Fruit fly (Drosophila melanogaster) whole organism, embryonic: ENCODE measurements around the gene Cks85A.

Experiments used
- CG11247 ChIP-seq: fragments of 200-800 bp; sonication (Bioruptor generic); IDR thresholded peaks from 2 replicates; pipeline ENCODE4 v1.3.6; 2022; ENCODE audit warnings: missing biosample characterization, missing genetic modification characterization
- CG13287 ChIP-seq: fragments of 200-800 bp; sonication (Bioruptor generic); IDR thresholded peaks from 2 replicates; pipeline ENCODE4 v1.3.6; 2022; ENCODE audit warnings: missing biosample characterization, missing genetic modification characterization; ENCODE audit not compliant: partially characterized antibody
- CG15073 ChIP-seq: fragments of 200-800 bp; sonication (Bioruptor generic); optimal IDR thresholded peaks from 2 replicates; lab custom pipeline; 2016; ENCODE audit warnings: missing biosample characterization, missing genetic modification characterization
- CG15601 ChIP-seq: fragments of 200-800 bp; sonication (Bioruptor generic); optimal IDR thresholded peaks from 3 replicates; lab custom pipeline; 2019; ENCODE audit warnings: missing biosample characterization, mild to moderate bottlenecking, missing genetic modification characterization, moderate library complexity
- CG1603 ChIP-seq: fragments of 200-800 bp; sonication (Bioruptor generic); optimal IDR thresholded peaks from 2 replicates; lab custom pipeline; 2019; ENCODE audit warnings: missing biosample characterization, mild to moderate bottlenecking, missing genetic modification characterization, moderate library complexity
- CG17568 ChIP-seq: fragments of 200-800 bp; sonication (Bioruptor generic); optimal IDR thresholded peaks from 2 replicates; lab custom pipeline; 2018; ENCODE audit warnings: missing biosample characterization, mild to moderate bottlenecking, missing genetic modification characterization, moderate library complexity
- CG17829 ChIP-seq: fragments of 200-800 bp; optimal IDR thresholded peaks from 2 replicates; lab custom pipeline; 2019; ENCODE audit warnings: missing biosample characterization, mild to moderate bottlenecking, missing genetic modification characterization, moderate library complexity
- CG1832 ChIP-seq: fragments of 200-800 bp; sonication (Bioruptor generic); optimal IDR thresholded peaks from 2 replicates; lab custom pipeline; 2017; ENCODE audit warnings: missing biosample characterization, mild to moderate bottlenecking, missing genetic modification characterization, inconsistent platforms
- CG34224 ChIP-seq: fragments of 200-800 bp; sonication (Bioruptor generic); IDR thresholded peaks from 3 replicates; pipeline ENCODE4 v1.3.6; 2022; ENCODE audit warnings: missing biosample characterization, missing genetic modification characterization; ENCODE audit not compliant: partially characterized antibody
- CG3995 ChIP-seq: fragments of 200-800 bp; sonication (Bioruptor generic); optimal IDR thresholded peaks from 3 replicates; lab custom pipeline; 2016; ENCODE audit warnings: missing biosample characterization, missing genetic modification characterization
- CG42726 ChIP-seq: fragments of 200-800 bp; sonication (Bioruptor generic); IDR thresholded peaks from 2 replicates; pipeline ENCODE4 v1.3.6; 2022; ENCODE audit warnings: missing biosample characterization, missing genetic modification characterization; ENCODE audit not compliant: partially characterized antibody
- CG6254 ChIP-seq: fragments of 200-800 bp; sonication (Bioruptor generic); optimal IDR thresholded peaks from 3 replicates; lab custom pipeline; 2017; ENCODE audit warnings: mild to moderate bottlenecking, missing biosample characterization, missing genetic modification reagents, missing genetic modification characterization
- CG6272 ChIP-seq: fragments of 200-800 bp; sonication (Bioruptor generic); IDR thresholded peaks from 2 replicates; pipeline ENCODE4 v1.3.6; 2022; ENCODE audit warnings: missing biosample characterization, missing genetic modification characterization
- CG6683 ChIP-seq: fragments of 200-800 bp; sonication (Bioruptor generic); optimal IDR thresholded peaks from 2 replicates; lab custom pipeline; 2017; ENCODE audit warnings: missing biosample characterization, mild to moderate bottlenecking, missing genetic modification characterization, missing genetic modification reagents
- CG6689 ChIP-seq: fragments of 200-800 bp; sonication (Bioruptor generic); IDR thresholded peaks from 2 replicates; pipeline ENCODE4 v1.3.6; 2022; ENCODE audit warnings: missing biosample characterization, missing genetic modification characterization
- CG7745 ChIP-seq: fragments of 200-800 bp; sonication (Bioruptor generic); optimal IDR thresholded peaks from 2 replicates; lab custom pipeline; 2018; ENCODE audit warnings: missing biosample characterization, mild to moderate bottlenecking, missing genetic modification characterization, moderate library complexity
- CG9609 ChIP-seq: fragments of 200-800 bp; sonication (Bioruptor generic); optimal IDR thresholded peaks from 3 replicates; lab custom pipeline; 2016; ENCODE audit warnings: missing biosample characterization, missing genetic modification characterization
- CG9797 ChIP-seq: fragments of 200-800 bp; sonication (Bioruptor generic); optimal IDR thresholded peaks from 3 replicates; lab custom pipeline; 2018; ENCODE audit warnings: missing biosample characterization, mild to moderate bottlenecking, missing genetic modification characterization
- Dbx ChIP-seq: fragments of 200-800 bp; sonication (Bioruptor generic); IDR thresholded peaks from 3 replicates; pipeline ENCODE4 v1.3.6; 2022; ENCODE audit warnings: missing biosample characterization, missing genetic modification characterization
- Dip3 ChIP-seq: fragments of 200-800 bp; sonication (Bioruptor generic); optimal IDR thresholded peaks from 3 replicates; lab custom pipeline; 2016; ENCODE audit warnings: missing biosample characterization, missing genetic modification characterization
- Fer1 ChIP-seq: fragments of 200-800 bp; sonication (Bioruptor generic); optimal IDR thresholded peaks from 2 replicates; lab custom pipeline; 2017; ENCODE audit warnings: missing biosample characterization, mild to moderate bottlenecking, missing genetic modification characterization
- Fer2 ChIP-seq: fragments of 200-800 bp; sonication (Bioruptor generic); optimal IDR thresholded peaks from 2 replicates; lab custom pipeline; 2018; ENCODE audit warnings: missing biosample characterization, mild to moderate bottlenecking, missing genetic modification characterization, moderate library complexity
- H2.0 ChIP-seq: fragments of 200-800 bp; sonication (Bioruptor generic); IDR thresholded peaks from 2 replicates; pipeline ENCODE4 v1.3.6; 2022; ENCODE audit warnings: missing biosample characterization, missing genetic modification characterization
- Hmr ChIP-seq: fragments of 200-800 bp; sonication (Bioruptor generic); optimal IDR thresholded peaks from 3 replicates; lab custom pipeline; 2017; ENCODE audit warnings: mild to moderate bottlenecking, missing biosample characterization, missing genetic modification reagents, missing genetic modification characterization
- MBD-R2 ChIP-seq: fragments of 200-800 bp; sonication (Bioruptor generic); IDR thresholded peaks from 2 replicates; pipeline ENCODE4 v1.3.6; 2022; ENCODE audit warnings: missing biosample characterization, missing genetic modification characterization
- Mes4 ChIP-seq: fragments of 200-800 bp; sonication (Bioruptor generic); optimal IDR thresholded peaks from 2 replicates; lab custom pipeline; 2016; ENCODE audit warnings: missing biosample characterization, missing genetic modification characterization
- NC2α ChIP-seq: fragments of 200-800 bp; sonication (Bioruptor generic); optimal IDR thresholded peaks from 2 replicates; lab custom pipeline; 2016; ENCODE audit warnings: missing biosample characterization, missing genetic modification characterization
- NC2β ChIP-seq: fragments of 200-800 bp; sonication (Bioruptor generic); optimal IDR thresholded peaks from 2 replicates; lab custom pipeline; 2016; ENCODE audit warnings: missing biosample characterization, missing genetic modification characterization
- NfI ChIP-seq: fragments of 200-800 bp; sonication (Bioruptor generic); optimal IDR thresholded peaks from 3 replicates; lab custom pipeline; 2018; ENCODE audit warnings: missing biosample characterization, mild to moderate bottlenecking, missing genetic modification characterization, moderate library complexity
- Sry-δ ChIP-seq: fragments of 200-800 bp; sonication (Bioruptor generic); optimal IDR thresholded peaks from 2 replicates; lab custom pipeline; 2016; ENCODE audit warnings: missing biosample characterization, missing genetic modification characterization
- Trl ChIP-seq, 3 experiments: fragments of >200 bp in 2 of 3; fragments of 200-800 bp in 1 of 3; sonication (Bioruptor generic) in 1 of 3; optimal IDR thresholded peaks; 2 replicates in 1 of 3; 3 replicates in 2 of 3; lab custom pipeline; 2016 to 2017; ENCODE audit warnings: missing biosample characterization in 1 of 3, missing genetic modification characterization in 1 of 3
- ac ChIP-seq: fragments of 200-800 bp; sonication (Bioruptor generic); optimal IDR thresholded peaks from 3 replicates; lab custom pipeline; 2017; ENCODE audit warnings: missing biosample characterization, mild to moderate bottlenecking, missing genetic modification characterization
- ato ChIP-seq: fragments of 200-800 bp; sonication (Bioruptor generic); IDR thresholded peaks from 2 replicates; pipeline ENCODE4 v1.3.6; 2022; ENCODE audit warnings: missing biosample characterization, missing genetic modification characterization; ENCODE audit not compliant: partially characterized antibody
- cato ChIP-seq: fragments of 200-800 bp; sonication (Bioruptor generic); optimal IDR thresholded peaks from 2 replicates; lab custom pipeline; 2016; ENCODE audit warnings: missing biosample characterization, missing genetic modification characterization, borderline replicate concordance
- cg ChIP-seq: fragments of 200-800 bp; sonication (Bioruptor generic); optimal IDR thresholded peaks from 3 replicates; lab custom pipeline; 2019; ENCODE audit warnings: missing biosample characterization, mild to moderate bottlenecking, missing genetic modification characterization, moderate library complexity
- dimm ChIP-seq: fragments of 200-800 bp; sonication (Bioruptor generic); IDR thresholded peaks from 2 replicates; pipeline ENCODE4 v1.3.6; 2022; ENCODE audit warnings: missing biosample characterization, missing genetic modification characterization
- ems ChIP-seq: fragments of 200-800 bp; sonication (Bioruptor generic); optimal IDR thresholded peaks from 3 replicates; lab custom pipeline; 2016; ENCODE audit warnings: missing biosample characterization, missing genetic modification characterization
- eve ChIP-seq, 2 experiments: fragments of >200 bp; optimal IDR thresholded peaks; 2 replicates each; lab custom pipeline; 2017; ENCODE audit warnings: missing biosample characterization in 2 of 2, missing genetic modification characterization in 2 of 2
- ewg ChIP-seq: fragments of 200-800 bp; sonication (Bioruptor generic); optimal IDR thresholded peaks from 3 replicates; lab custom pipeline; 2017; ENCODE audit warnings: mild to moderate bottlenecking, missing biosample characterization, missing genetic modification reagents, missing genetic modification characterization
- gsb-n ChIP-seq: fragments of 200-800 bp; sonication (Bioruptor generic); optimal IDR thresholded peaks from 3 replicates; lab custom pipeline; 2018; ENCODE audit warnings: missing biosample characterization, mild to moderate bottlenecking, missing genetic modification characterization
- klu ChIP-seq: fragments of 200-800 bp; sonication (Bioruptor generic); IDR thresholded peaks from 2 replicates; pipeline ENCODE4 v1.3.6; 2022; ENCODE audit warnings: missing biosample characterization, missing genetic modification characterization
- odd ChIP-seq: fragments of 200-800 bp; sonication (Bioruptor generic); optimal IDR thresholded peaks from 2 replicates; lab custom pipeline; 2017; ENCODE audit warnings: missing biosample characterization, mild to moderate bottlenecking, missing genetic modification characterization
- pros ChIP-seq: fragments of 200-800 bp; sonication (Bioruptor generic); optimal IDR thresholded peaks from 3 replicates; lab custom pipeline; 2019; ENCODE audit warnings: missing biosample characterization, mild to moderate bottlenecking, missing genetic modification characterization, moderate library complexity
- pum ChIP-seq: fragments of 200-800 bp; sonication (Bioruptor generic); optimal IDR thresholded peaks from 2 replicates; lab custom pipeline; 2016; ENCODE audit warnings: missing biosample characterization, missing genetic modification characterization
- slou ChIP-seq: fragments of 200-800 bp; sonication (Bioruptor generic); optimal IDR thresholded peaks from 3 replicates; lab custom pipeline; 2016; ENCODE audit warnings: missing biosample characterization, missing genetic modification characterization
- tll ChIP-seq, 2 experiments: fragments of 200-800 bp in 1 of 2; fragments of >200 bp in 1 of 2; sonication (Bioruptor generic) in 1 of 2; optimal IDR thresholded peaks; 2 replicates each; lab custom pipeline; 2017 to 2019; ENCODE audit warnings: missing biosample characterization in 2 of 2, missing genetic modification characterization in 2 of 2, mild to moderate bottlenecking in 1 of 2, moderate library complexity in 1 of 2
- trem ChIP-seq: fragments of 200-800 bp; optimal IDR thresholded peaks from 3 replicates; lab custom pipeline; 2019; ENCODE audit warnings: missing biosample characterization, mild to moderate bottlenecking, missing genetic modification characterization, moderate library complexity
- ttk ChIP-seq: fragments of 200-800 bp; sonication (Bioruptor generic); IDR thresholded peaks from 2 replicates; pipeline ENCODE4 v2.1.2; 2022; ENCODE audit warnings: missing biosample characterization, missing genetic modification characterization

The Cks85A gene

dm6 chr3R:8731597-8732263, 13.5 kb upstream of the Cks85A start, which contains the start of the genes M1BP and CG8202 (continued):
- TF ChIP-seq CG1603 (peak; percentile 54), odd (GFP tag; lab: Kevin White, UChicago) (peak; percentile 92), ac (GFP tag; lab: Kevin White, UChicago) (peak; percentile 74), CG1832 (GFP tag; lab: Kevin White, UChicago) (no peak), Mes4 (peak; percentile 47), CG15073 (GFP tag; lab: Kevin White, UChicago) (no peak), Dip3 (peak; percentile 13), CG34224 (no peak), CG17568 (GFP tag; lab: Kevin White, UChicago) (no peak), CG15601 (tag; lab: Kevin White, UChicago) (peak; percentile 89), CG6272 (GFP tag; lab: Robert Waterston, UW) (peak; percentile 59; the same call in 1 of the 2 replicates), dimm (0 out of 2 replicates have a peak, but pooled peaks have one; percentile 37), tll (GFP tag; optimal IDR thresholded peaks at IDR 0.05; lab: Kevin White, UChicago) (no peak), CG11247 (GFP tag; lab: Robert Waterston, UW) (peak; percentile 67), Fer2 (tag; lab: Kevin White, UChicago) (peak; percentile 85), CG6254 (GFP tag; lab: Kevin White, UChicago) (peak; percentile 75), CG9797 (peak; percentile 54), H2.0 (GFP tag; lab: Robert Waterston, UW) (peak; percentile 52), CG13287 (GFP tag; lab: Robert Waterston, UW) (no peak), gsb-n (peak; percentile 93), CG7745 (no peak), CG3995 (GFP tag; lab: Kevin White, UChicago) (no peak), trem (peak; percentile 87), pum (peak; percentile 56), ewg (GFP tag; lab: Kevin White, UChicago) (peak; percentile 74), Sry-δ (GFP tag; lab: Kevin White, UChicago) (peak; percentile 8), slou (GFP tag; lab: Kevin White, UChicago) (peak; percentile 41), pros (GFP tag; lab: Kevin White, UChicago) (peak; percentile 38), CG9609 (GFP tag; lab: Kevin White, UChicago) (peak; percentile 38), CG42726 (GFP tag; lab: Robert Waterston, UW) (no peak), ems (GFP tag; lab: Kevin White, UChicago) (peak; percentile 27), NC2β (GFP tag; lab: Kevin White, UChicago) (peak; percentile 13), Dbx (GFP tag; lab: Robert Waterston, UW) (peak; percentile 82; the same call in 2 of the 3 replicates), NfI (GFP tag; lab: Kevin White, UChicago) (peak; percentile 92), klu (peak; percentile 67; the same call in 1 of the 2 replicates), cato (peak; percentile 81), MBD-R2 (peak; percentile 74), eve (GFP tag; optimal IDR thresholded peaks at IDR 0.05; lab: Kevin White, UChicago) (no peak), Trl (optimal IDR thresholded peaks at IDR 0.05; lab: Kevin White, UChicago) (no peak), Trl (GFP tag; optimal IDR thresholded peaks at IDR 0.05; lab: Kevin White, UChicago) (peak; percentile 34), CG6683 (GFP tag; lab: Kevin White, UChicago) (peak; percentile 86), cg (GFP tag; lab: Kevin White, UChicago) (no peak), NC2α (GFP tag; lab: Kevin White, UChicago) (no peak), ttk (GFP tag; lab: Robert Waterston, UW) (peak; percentile 70; the same call in 1 of the 2 replicates), ato (GFP tag; lab: Robert Waterston, UW) (no peak), CG6689 (GFP tag; lab: Robert Waterston, UW) (peak; percentile 84), Hmr (GFP tag; lab: Kevin White, UChicago) (no peak), Fer1 (GFP tag; lab: Kevin White, UChicago) (peak; percentile 91), CG17829 (peak; percentile 94)
